Fruit fly (Drosophila melanogaster) whole organism, embryonic: Measurements from ENCODE around the gene CG31344.

ENCODE experiments used
- Atf6 ChIP-seq: fragments of 200-800 bp; sonication (Bioruptor generic); IDR thresholded peaks from 2 replicates; pipeline ENCODE4 v1.3.6; 2022; ENCODE audit warnings: missing biosample characterization, missing genetic modification characterization
- B-H1 ChIP-seq: fragments of 200-800 bp; sonication (Bioruptor generic); IDR thresholded peaks from 3 replicates; pipeline ENCODE4 v1.3.6; 2022; ENCODE audit warnings: missing biosample characterization, missing genetic modification characterization
- B-H2 ChIP-seq: fragments of 200-800 bp; sonication (Bioruptor generic); optimal IDR thresholded peaks from 2 replicates; lab custom pipeline; 2018; ENCODE audit warnings: missing biosample characterization, mild to moderate bottlenecking, missing genetic modification characterization
- CG10654 ChIP-seq: fragments of 200-800 bp; sonication (Bioruptor generic); optimal IDR thresholded peaks from 2 replicates; lab custom pipeline; 2016; ENCODE audit warnings: missing biosample characterization, missing genetic modification characterization
- CG11247 ChIP-seq: fragments of 200-800 bp; sonication (Bioruptor generic); IDR thresholded peaks from 2 replicates; pipeline ENCODE4 v1.3.6; 2022; ENCODE audit warnings: missing biosample characterization, missing genetic modification characterization
- CG12219 ChIP-seq: fragments of 200-800 bp; sonication (Bioruptor generic); optimal IDR thresholded peaks from 3 replicates; lab custom pipeline; 2018; ENCODE audit warnings: missing biosample characterization, mild to moderate bottlenecking, missing genetic modification characterization
- CG12299 ChIP-seq: fragments of 200-800 bp; sonication (Bioruptor generic); optimal IDR thresholded peaks from 2 replicates; lab custom pipeline; 2018; ENCODE audit warnings: missing biosample characterization, mild to moderate bottlenecking, missing genetic modification characterization
- CG14014 ChIP-seq: fragments of 200-800 bp; sonication (Bioruptor generic); IDR thresholded peaks from 2 replicates; pipeline ENCODE4 v1.3.6; 2022; ENCODE audit warnings: missing biosample characterization, missing genetic modification characterization
- CG15011 ChIP-seq: fragments of 200-800 bp; sonication (Bioruptor generic); optimal IDR thresholded peaks from 3 replicates; lab custom pipeline; 2018; ENCODE audit warnings: missing biosample characterization, mild to moderate bottlenecking, missing genetic modification characterization
- CG1603 ChIP-seq: fragments of 200-800 bp; sonication (Bioruptor generic); optimal IDR thresholded peaks from 2 replicates; lab custom pipeline; 2019; ENCODE audit warnings: missing biosample characterization, mild to moderate bottlenecking, missing genetic modification characterization, moderate library complexity
- CG18262 ChIP-seq: fragments of 200-800 bp; optimal IDR thresholded peaks from 3 replicates; lab custom pipeline; 2019; ENCODE audit warnings: missing biosample characterization, mild to moderate bottlenecking, missing genetic modification characterization, moderate library complexity
- CG2712 ChIP-seq: fragments of 200-800 bp; optimal IDR thresholded peaks from 3 replicates; lab custom pipeline; 2019; ENCODE audit warnings: missing biosample characterization, mild to moderate bottlenecking, missing genetic modification characterization, moderate library complexity
- CG31224 ChIP-seq: fragments of 200-800 bp; sonication (Bioruptor generic); IDR thresholded peaks from 2 replicates; pipeline ENCODE4 v1.3.6; 2022; ENCODE audit warnings: missing biosample characterization, missing genetic modification characterization
- CG31365 ChIP-seq: fragments of 200-800 bp; sonication (Bioruptor generic); optimal IDR thresholded peaks from 2 replicates; lab custom pipeline; 2018; ENCODE audit warnings: missing biosample characterization, mild to moderate bottlenecking, missing genetic modification characterization
- CG34224 ChIP-seq: fragments of 200-800 bp; sonication (Bioruptor generic); IDR thresholded peaks from 3 replicates; pipeline ENCODE4 v1.3.6; 2022; ENCODE audit warnings: missing biosample characterization, missing genetic modification characterization; ENCODE audit not compliant: partially characterized antibody
- CG4360 ChIP-seq: fragments of 200-800 bp; sonication (Bioruptor generic); IDR thresholded peaks from 2 replicates; pipeline ENCODE4 v1.3.6; 2022; ENCODE audit warnings: missing biosample characterization, missing genetic modification characterization
- CG6254 ChIP-seq: fragments of 200-800 bp; sonication (Bioruptor generic); optimal IDR thresholded peaks from 3 replicates; lab custom pipeline; 2017; ENCODE audit warnings: mild to moderate bottlenecking, missing biosample characterization, missing genetic modification reagents, missing genetic modification characterization
- CG7786 ChIP-seq: fragments of 200-800 bp; sonication (Bioruptor generic); optimal IDR thresholded peaks from 2 replicates; lab custom pipeline; 2016; ENCODE audit warnings: missing biosample characterization, missing genetic modification characterization
- CG8388 ChIP-seq: fragments of 200-800 bp; sonication (Bioruptor generic); optimal IDR thresholded peaks from 2 replicates; lab custom pipeline; 2019; ENCODE audit warnings: missing biosample characterization, mild to moderate bottlenecking, missing genetic modification characterization, moderate library complexity
- Ets65A ChIP-seq: fragments of 200-800 bp; sonication (Bioruptor generic); peaks from one replicate; lab custom pipeline; 2016; ENCODE audit warnings: missing biosample characterization, missing genetic modification characterization
- Ets97D ChIP-seq: fragments of 200-800 bp; sonication (Bioruptor generic); optimal IDR thresholded peaks from 3 replicates; lab custom pipeline; 2016; ENCODE audit warnings: missing biosample characterization, missing genetic modification characterization
- HLH4C ChIP-seq: fragments of 200-800 bp; sonication (Bioruptor generic); IDR thresholded peaks from 3 replicates; pipeline ENCODE4 v1.3.6; 2022; ENCODE audit warnings: missing biosample characterization, missing genetic modification characterization; ENCODE audit not compliant: partially characterized antibody
- Hand ChIP-seq: fragments of 200-800 bp; sonication (Bioruptor generic); optimal IDR thresholded peaks from 2 replicates; lab custom pipeline; 2017; ENCODE audit warnings: mild to moderate bottlenecking, missing biosample characterization, missing genetic modification reagents, missing genetic modification characterization
- Max ChIP-seq: fragments of 200-800 bp; sonication (Bioruptor generic); optimal IDR thresholded peaks from 2 replicates; lab custom pipeline; 2016; ENCODE audit warnings: missing biosample characterization, mild to moderate bottlenecking, missing genetic modification characterization
- Neu2 ChIP-seq: fragments of 200-800 bp; sonication (Bioruptor generic); optimal IDR thresholded peaks from 3 replicates; lab custom pipeline; 2016; ENCODE audit warnings: missing biosample characterization, missing genetic modification characterization, borderline replicate concordance
- Rx ChIP-seq: fragments of 200-800 bp; sonication (Bioruptor generic); IDR thresholded peaks from 2 replicates; pipeline ENCODE4 v1.3.6; 2022; ENCODE audit warnings: missing biosample characterization, missing genetic modification characterization
- Sox100B ChIP-seq: fragments of 200-800 bp; sonication (Bioruptor generic); optimal IDR thresholded peaks from 3 replicates; lab custom pipeline; 2018; ENCODE audit warnings: missing biosample characterization, mild to moderate bottlenecking, missing genetic modification characterization
- Sry-β ChIP-seq: fragments of 200-800 bp; sonication (Bioruptor generic); optimal IDR thresholded peaks from 2 replicates; lab custom pipeline; 2018; ENCODE audit warnings: missing biosample characterization, mild to moderate bottlenecking, missing genetic modification characterization, moderate library complexity
- Usf ChIP-seq: fragments of 200-800 bp; sonication (Bioruptor generic); optimal IDR thresholded peaks from 2 replicates; lab custom pipeline; 2017; ENCODE audit warnings: missing genotype, missing biosample characterization, missing genetic modification characterization
- ac ChIP-seq: fragments of 200-800 bp; sonication (Bioruptor generic); optimal IDR thresholded peaks from 3 replicates; lab custom pipeline; 2017; ENCODE audit warnings: missing biosample characterization, mild to moderate bottlenecking, missing genetic modification characterization
- amos ChIP-seq: fragments of 200-800 bp; sonication (Bioruptor generic); IDR thresholded peaks from 2 replicates; pipeline ENCODE4 v1.3.6; 2022; ENCODE audit warnings: missing biosample characterization, missing genetic modification characterization; ENCODE audit not compliant: partially characterized antibody
- ash1 ChIP-seq: fragments of 200-800 bp; sonication (Bioruptor generic); optimal IDR thresholded peaks from 2 replicates; lab custom pipeline; 2018; ENCODE audit warnings: missing biosample characterization, mild to moderate bottlenecking, missing genetic modification characterization
- chif ChIP-seq, 2 experiments: fragments of 200-800 bp; sonication (Bioruptor generic); optimal IDR thresholded peaks; 3 replicates each; lab custom pipeline; 2016; ENCODE audit warnings: missing biosample characterization in 2 of 2, missing genetic modification characterization in 2 of 2
- dysf ChIP-seq: fragments of 200-800 bp; sonication (Bioruptor generic); IDR thresholded peaks from 3 replicates; pipeline ENCODE4 v1.3.6; 2022; ENCODE audit warnings: missing biosample characterization, missing genetic modification characterization
- fd102C ChIP-seq: fragments of 200-800 bp; sonication (Bioruptor generic); optimal IDR thresholded peaks from 2 replicates; lab custom pipeline; 2018; ENCODE audit warnings: missing biosample characterization, mild to moderate bottlenecking, missing genetic modification characterization, moderate library complexity
- ind ChIP-seq: fragments of 200-800 bp; sonication (Bioruptor generic); optimal IDR thresholded peaks from 3 replicates; lab custom pipeline; 2016; ENCODE audit warnings: missing biosample characterization, missing genetic modification characterization
- kah ChIP-seq: fragments of 200-800 bp; sonication (Bioruptor generic); optimal IDR thresholded peaks from 2 replicates; lab custom pipeline; 2018; ENCODE audit warnings: missing biosample characterization, mild to moderate bottlenecking, missing genetic modification characterization
- lilli ChIP-seq: fragments of 200-800 bp; sonication (Bioruptor generic); optimal IDR thresholded peaks from 3 replicates; lab custom pipeline; 2016; ENCODE audit warnings: missing biosample characterization, missing genetic modification characterization
- odd ChIP-seq: fragments of 200-800 bp; sonication (Bioruptor generic); optimal IDR thresholded peaks from 2 replicates; lab custom pipeline; 2017; ENCODE audit warnings: missing biosample characterization, mild to moderate bottlenecking, missing genetic modification characterization
- pfk ChIP-seq: fragments of 200-800 bp; sonication (Bioruptor generic); optimal IDR thresholded peaks from 2 replicates; lab custom pipeline; 2018; ENCODE audit warnings: missing biosample characterization, mild to moderate bottlenecking, missing genetic modification characterization, moderate library complexity
- pnt ChIP-seq: fragments of 200-800 bp; sonication (Bioruptor generic); optimal IDR thresholded peaks from 3 replicates; lab custom pipeline; 2016; ENCODE audit warnings: missing biosample characterization, missing genetic modification characterization
- schlank ChIP-seq: fragments of 200-800 bp; sonication (Bioruptor generic); optimal IDR thresholded peaks from 2 replicates; lab custom pipeline; 2018; ENCODE audit warnings: missing biosample characterization, mild to moderate bottlenecking, missing genetic modification characterization
- shn ChIP-seq: fragments of 200-800 bp; sonication (Bioruptor generic); optimal IDR thresholded peaks from 3 replicates; lab custom pipeline; 2016; ENCODE audit warnings: missing biosample characterization, missing genetic modification characterization
- sna ChIP-seq: fragments of 200-800 bp; sonication (Bioruptor generic); IDR thresholded peaks from 2 replicates; pipeline ENCODE4 v1.3.6; 2022; ENCODE audit warnings: missing biosample characterization, missing genetic modification characterization; ENCODE audit not compliant: partially characterized antibody
- unc-4 ChIP-seq: fragments of 200-800 bp; sonication (Bioruptor generic); IDR thresholded peaks from 2 replicates; pipeline ENCODE4 v1.3.6; 2022; ENCODE audit warnings: missing biosample characterization, missing genetic modification characterization; ENCODE audit not compliant: partially characterized antibody
- unpg ChIP-seq: fragments of 200-800 bp; sonication (Bioruptor generic); optimal IDR thresholded peaks from 3 replicates; lab custom pipeline; 2018; ENCODE audit warnings: missing biosample characterization, mild to moderate bottlenecking, missing genetic modification characterization, moderate library complexity
- wek ChIP-seq: fragments of 200-800 bp; sonication (Bioruptor generic); optimal IDR thresholded peaks from 3 replicates; lab custom pipeline; 2018; ENCODE audit warnings: missing biosample characterization, mild to moderate bottlenecking, missing genetic modification characterization, moderate library complexity
- zf30C ChIP-seq: fragments of 200-800 bp; sonication (Bioruptor generic); optimal IDR thresholded peaks from 3 replicates; lab custom pipeline; 2018; ENCODE audit warnings: missing biosample characterization, mild to moderate bottlenecking, missing genetic modification characterization

Gene CG31344

dm6 chr3R:15218824-15219576 lies 6.1 kb downstream of the CG31344 start, which contains the start of the genes SIDL and CG12241 (continued):
- TF ChIP-seq ac (GFP tag; lab: Kevin White, UChicago) = no peak
- TF ChIP-seq pfk (GFP tag; lab: Kevin White, UChicago) = no peak
- TF ChIP-seq CG7786 (GFP tag; lab: Kevin White, UChicago) = peak; percentile 15
- TF ChIP-seq pnt (GFP tag; lab: Kevin White, UChicago) = peak; percentile 77
- TF ChIP-seq schlank (tag; lab: Kevin White, UChicago) = peak; percentile 32
- peak; percentile 64 for TF ChIP-seq CG8388 (GFP tag; lab: Kevin White, UChicago)
- TF ChIP-seq zf30C (GFP tag; lab: Kevin White, UChicago) = no peak
- peak; percentile 21; the same call in 1 of the 3 replicates for TF ChIP-seq CG34224 (GFP tag; lab: Robert Waterston, UW)
- TF ChIP-seq Hand (GFP tag; lab: Kevin White, UChicago) = no peak
- TF ChIP-seq wek = no peak
- TF ChIP-seq unc-4 = 0 out of 2 replicates have a peak, but pooled peaks have one; percentile 44
- peak; percentile 27 for TF ChIP-seq CG31365 (tag; lab: Kevin White, UChicago)
- no peak for TF ChIP-seq Sox100B
- 0 out of 2 replicates have a peak, but pooled peaks have one; percentile 29 for TF ChIP-seq sna (GFP tag; lab: Robert Waterston, UW)
- peak; percentile 79 for TF ChIP-seq Ets97D (GFP tag; lab: Kevin White, UChicago)
- TF ChIP-seq fd102C (GFP tag; lab: Kevin White, UChicago) = no peak
- TF ChIP-seq CG6254 (GFP tag; lab: Kevin White, UChicago) = no peak
- no peak for TF ChIP-seq Usf (GFP tag; lab: Kevin White, UChicago)
- no peak; the same call in 2 of the 3 replicates for TF ChIP-seq HLH4C (GFP tag; lab: Robert Waterston, UW)
- TF ChIP-seq amos (GFP tag; lab: Robert Waterston, UW) = no peak
- TF ChIP-seq shn = peak; percentile 21
- peak; percentile 32 for TF ChIP-seq B-H2 (GFP tag; lab: Kevin White, UChicago)
- peak; percentile 96 for TF ChIP-seq dysf (GFP tag; lab: Robert Waterston, UW)
- TF ChIP-seq CG12299 (tag; lab: Kevin White, UChicago) = peak; percentile 48
- TF ChIP-seq lilli (GFP tag; lab: Kevin White, UChicago) = peak; percentile 87
- peak; percentile 92 for TF ChIP-seq CG11247 (GFP tag; lab: Robert Waterston, UW)
- TF ChIP-seq CG1603 (tag; lab: Kevin White, UChicago) = no peak
- TF ChIP-seq Atf6 = peak; percentile 58
- no peak for TF ChIP-seq odd (GFP tag; lab: Kevin White, UChicago)
- peak; percentile 70 for TF ChIP-seq CG4360 (GFP tag; lab: Robert Waterston, UW)
- TF ChIP-seq kah (GFP tag; lab: Kevin White, UChicago) = peak; percentile 77
- TF ChIP-seq CG18262 = peak; percentile 90
- peak; percentile 87 for TF ChIP-seq CG31224 (GFP tag; lab: Robert Waterston, UW)
- no peak for TF ChIP-seq ash1 (GFP tag; lab: Kevin White, UChicago)
- peak; percentile 21 for TF ChIP-seq Neu2 (GFP tag; lab: Kevin White, UChicago)
- TF ChIP-seq Ets65A = peak; percentile 98
- TF ChIP-seq unpg (GFP tag; lab: Kevin White, UChicago) = peak; percentile 66
- TF ChIP-seq CG14014 (GFP tag; lab: Robert Waterston, UW) = peak; percentile 39; the same call in 1 of the 2 replicates
- TF ChIP-seq CG2712 (tag; lab: Kevin White, UChicago) = peak; percentile 86
- TF ChIP-seq Rx (GFP tag; lab: Robert Waterston, UW) = peak; percentile 93
- peak; percentile 93 for TF ChIP-seq B-H1 (GFP tag; lab: Robert Waterston, UW)
- peak; percentile 16 to 70 for TF ChIP-seq chif (GFP tag; optimal IDR thresholded peaks at IDR 0.05; lab: Kevin White, UChicago)
- peak; percentile 84 for TF ChIP-seq Max
- peak; percentile 88 for TF ChIP-seq ind
- no peak for TF ChIP-seq Sry-β (GFP tag; lab: Kevin White, UChicago)
- TF ChIP-seq CG12219 (GFP tag; lab: Kevin White, UChicago) = no peak
- TF ChIP-seq CG15011 (GFP tag; lab: Kevin White, UChicago) = no peak
- TF ChIP-seq CG10654 (GFP tag; lab: Kevin White, UChicago) = peak; percentile 71
